Worm (Caenorhabditis elegans) whole organism, young adult: ENCODE results near the gene sqv-1.
"Not testable (repeated sequence)": the region's sequence is repeated elsewhere in the genome, so short reads cannot be mapped to it uniquely, and the experiment has no call there.

Experiments used
- C06A6.2 ChIP-seq: fragments of 200-800 bp; sonication (Bioruptor generic); conservative IDR thresholded peaks from 2 replicates; pipeline ENCODE4 v1.3.6; 2022; ENCODE audit warnings: missing genetic modification characterization, missing compliant biosample characterization
- D2030.7 ChIP-seq: fragments of 200-800 bp; sonication (Bioruptor generic); IDR thresholded peaks from 2 replicates; pipeline ENCODE4 v1.3.6; 2022; ENCODE audit warnings: missing genetic modification reagents, missing genetic modification characterization, missing compliant biosample characterization
- F39B2.1 ChIP-seq: fragments of 200-800 bp; sonication (Bioruptor generic); IDR thresholded peaks from 2 replicates; pipeline ENCODE4 v1.3.6; 2022; ENCODE audit warnings: missing genetic modification reagents, missing genetic modification characterization, missing compliant biosample characterization
- F49E8.2 ChIP-seq: sonication (generic microtip); optimal IDR thresholded peaks from 3 replicates; lab custom pipeline; 2017; ENCODE audit warnings: missing genetic modification characterization, mild to moderate bottlenecking, missing compliant biosample characterization, antibody characterized with exemption, moderate library complexity; ENCODE audit not compliant: insufficient read depth
- F55B11.4 ChIP-seq: sonication (generic microtip); optimal IDR thresholded peaks from 2 replicates; lab custom pipeline; 2016; ENCODE audit warnings: missing compliant biosample characterization, missing genetic modification characterization, borderline replicate concordance; ENCODE audit not compliant: insufficient read depth
- K11D2.4 ChIP-seq: fragments of 200-800 bp; sonication (Bioruptor generic); IDR thresholded peaks from 2 replicates; pipeline ENCODE4 v1.3.6; 2022; ENCODE audit warnings: missing genetic modification reagents, missing genetic modification characterization, missing compliant biosample characterization
- T07F8.4 ChIP-seq: sonication (generic microtip); optimal IDR thresholded peaks from 2 replicates; lab custom pipeline; 2016; ENCODE audit warnings: mild to moderate bottlenecking, missing genetic modification characterization, moderate library complexity, missing compliant biosample characterization
- Y53F4B.3 ChIP-seq: fragments of 200-800 bp; sonication (Bioruptor generic); IDR thresholded peaks from 2 replicates; pipeline ENCODE4 v1.3.6; 2022; ENCODE audit warnings: missing genetic modification reagents, missing genetic modification characterization, missing compliant biosample characterization
- Y79H2A.3 ChIP-seq: fragments of 200-800 bp; sonication (Bioruptor generic); conservative IDR thresholded peaks from 2 replicates; pipeline ENCODE4 v1.3.6; 2022; ENCODE audit warnings: missing genetic modification reagents, missing genetic modification characterization, missing compliant biosample characterization
- aptf-2 ChIP-seq: fragments of 200-800 bp; sonication (Bioruptor generic); conservative IDR thresholded peaks from 2 replicates; pipeline ENCODE4 v1.3.6; 2022; ENCODE audit warnings: missing genetic modification reagents, missing genetic modification characterization, missing compliant biosample characterization
- ceh-40 ChIP-seq: fragments of 200-800 bp; sonication (Bioruptor generic); IDR thresholded peaks from 2 replicates; pipeline ENCODE4 v1.3.6; 2022; ENCODE audit warnings: missing genetic modification characterization, missing compliant biosample characterization
- dox-1 ChIP-seq: fragments of 200-800 bp; sonication (Bioruptor generic); IDR thresholded peaks from 2 replicates; pipeline ENCODE4 v1.3.6; 2022; ENCODE audit warnings: missing genetic modification reagents, missing genetic modification characterization, missing compliant biosample characterization
- dpl-1 ChIP-seq: fragments of 150-350 bp; optimal IDR thresholded peaks from 2 replicates; lab custom pipeline; 2014; ENCODE audit warnings: missing biosample characterization, missing genetic modification reagents, missing genetic modification characterization
- egl-44 ChIP-seq: fragments of 200-800 bp; sonication (Bioruptor generic); IDR thresholded peaks from 2 replicates; pipeline ENCODE4 v1.3.6; 2022; ENCODE audit warnings: missing genetic modification reagents, missing genetic modification characterization, missing compliant biosample characterization
- ekl-4 ChIP-seq: fragments of 200-800 bp; sonication (Bioruptor generic); IDR thresholded peaks from 2 replicates; pipeline ENCODE4 v1.3.6; 2022; ENCODE audit warnings: missing genetic modification reagents, missing genetic modification characterization, missing compliant biosample characterization
- fkh-3 ChIP-seq: sonication (generic microtip); optimal IDR thresholded peaks from 2 replicates; lab custom pipeline; 2016; ENCODE audit warnings: mild to moderate bottlenecking, missing genetic modification characterization, missing compliant biosample characterization
- gei-17 ChIP-seq: fragments of 200-800 bp; sonication (Bioruptor generic); optimal IDR thresholded peaks from 2 replicates; lab custom pipeline; 2018; ENCODE audit warnings: mild to moderate bottlenecking, missing genetic modification characterization, missing compliant biosample characterization
- him-1 ChIP-seq: sonication (generic microtip); optimal IDR thresholded peaks from 2 replicates; lab custom pipeline; 2016; ENCODE audit warnings: missing genotype, missing genetic modification reagents, missing genetic modification characterization, missing compliant biosample characterization
- hmg-20 ChIP-seq: fragments of 200-800 bp; sonication (Bioruptor generic); IDR thresholded peaks from 2 replicates; pipeline ENCODE4 v1.3.6; 2022; ENCODE audit warnings: missing genetic modification reagents, missing genetic modification characterization, missing compliant biosample characterization
- hrde-1 ChIP-seq: sonication (generic microtip); optimal IDR thresholded peaks from 2 replicates; lab custom pipeline; 2016; ENCODE audit warnings: missing genetic modification characterization, mild to moderate bottlenecking, missing compliant biosample characterization, moderate library complexity, missing genotype, missing genetic modification reagents, borderline replicate concordance
- lin-54 ChIP-seq: fragments of 200-800 bp; sonication (Bioruptor generic); optimal IDR thresholded peaks from 2 replicates; lab custom pipeline; 2018; ENCODE audit warnings: mild to moderate bottlenecking, missing genetic modification characterization, missing compliant biosample characterization
- mel-28 ChIP-seq: sonication (generic microtip); optimal IDR thresholded peaks from 2 replicates; lab custom pipeline; 2016; ENCODE audit warnings: borderline replicate concordance, mild to moderate bottlenecking, missing genetic modification characterization, missing compliant biosample characterization
- nfya-2 ChIP-seq: fragments of 200-800 bp; sonication (Bioruptor generic); IDR thresholded peaks from 2 replicates; pipeline ENCODE4 v1.3.6; 2022; ENCODE audit warnings: missing genetic modification reagents, missing genetic modification characterization, missing compliant biosample characterization
- nhr-90 ChIP-seq: sonication (generic microtip); optimal IDR thresholded peaks from 2 replicates; lab custom pipeline; 2016; ENCODE audit warnings: missing genotype, mild to moderate bottlenecking, missing genetic modification characterization, missing compliant biosample characterization
- pbrm-1 ChIP-seq: fragments of 200-800 bp; sonication (Bioruptor generic); IDR thresholded peaks from 2 replicates; pipeline ENCODE4 v1.3.6; 2022; ENCODE audit warnings: missing genetic modification reagents, missing genetic modification characterization, missing compliant biosample characterization
- pha-4 ChIP-seq: fragments of 150-350 bp; sonication (generic microtip); optimal IDR thresholded peaks from 2 replicates; lab custom pipeline; 2014; ENCODE audit warnings: missing biosample characterization, missing genetic modification reagents, missing genetic modification characterization
- rec-8 ChIP-seq, 2 experiments: sonication (generic microtip); optimal IDR thresholded peaks; 2 replicates each; lab custom pipeline; 2016; ENCODE audit warnings: mild to moderate bottlenecking in 2 of 2, missing genetic modification characterization in 2 of 2, missing genetic modification reagents in 2 of 2, missing genotype in 2 of 2, missing biosample characterization in 1 of 2, missing compliant biosample characterization in 1 of 2, moderate library complexity in 1 of 2
- snpc-4 ChIP-seq, 5 experiments: fragments of 150-350 bp in 1 of 5; sonication (generic microtip) in 4 of 5; optimal IDR thresholded peaks; 2 replicates each; lab custom pipeline; 2014 to 2018; ENCODE audit warnings: missing genetic modification characterization in 5 of 5, missing biosample characterization in 3 of 5, antibody characterized with exemption in 2 of 5, mild to moderate bottlenecking in 2 of 5, missing compliant biosample characterization in 2 of 5, missing genotype in 2 of 5, moderate library complexity in 2 of 5, missing genetic modification reagents in 1 of 5
- tbx-9 ChIP-seq: sonication (generic microtip); optimal IDR thresholded peaks from 2 replicates; lab custom pipeline; 2016; ENCODE audit warnings: borderline replicate concordance, missing genetic modification characterization, inconsistent platforms, missing compliant biosample characterization
- xnd-1 ChIP-seq: sonication (generic microtip); optimal IDR thresholded peaks from 2 replicates; lab custom pipeline; 2016; ENCODE audit warnings: missing genotype, missing genetic modification reagents, missing genetic modification characterization, missing compliant biosample characterization

The sqv-1 gene

ce11 chrIV:8342385-8342784 is 18.5 kb upstream of the sqv-1 start, which contains the start of gene lgc-5:
Gene lgc-5 (plus strand): TSS chrIV:8342685.
- no peak for TF ChIP-seq egl-44 (GFP tag; lab: Robert Waterston, UW)
- no peak for TF ChIP-seq pha-4
- no peak for TF ChIP-seq pbrm-1
- no peak for TF ChIP-seq rec-8 (tag; optimal IDR thresholded peaks at IDR 0.05; lab: Kevin White, UChicago)
- no peak for TF ChIP-seq ceh-40 (GFP tag; lab: Robert Waterston, UW)
- no peak for TF ChIP-seq Y53F4B.3 (GFP tag; lab: Robert Waterston, UW)
- no peak for TF ChIP-seq K11D2.4 (GFP tag; lab: Robert Waterston, UW)
- no peak for TF ChIP-seq dpl-1 (GFP tag; lab: Kevin White, UChicago)
- no peak for TF ChIP-seq snpc-4 (GFP tag; optimal IDR thresholded peaks at IDR 0.05; lab: Kevin White, UChicago)
- TF ChIP-seq snpc-4 (tag; optimal IDR thresholded peaks at IDR 0.05; lab: Kevin White, UChicago): no peak
- TF ChIP-seq, all 124 proteins: peak for 0

ce11 chrIV:8345518-8345917 is 15.4 kb upstream of the sqv-1 start, which contains the start of gene F17E9.5:
Gene F17E9.5 (plus strand): TSS chrIV:8345818.
- TF ChIP-seq hrde-1 (tag; lab: Kevin White, UChicago): no peak

- TF ChIP-seq tbx-9 (tag; lab: Kevin White, UChicago): no peak
- TF ChIP-seq aptf-2 (GFP tag; lab: Robert Waterston, UW): no peak
- TF ChIP-seq mel-28 (tag; lab: Kevin White, UChicago): no peak
- no peak for TF ChIP-seq hmg-20 (GFP tag; lab: Robert Waterston, UW)
- TF ChIP-seq him-1 (tag; lab: Kevin White, UChicago): no peak
- TF ChIP-seq dox-1 (GFP tag; lab: Robert Waterston, UW): no peak
- no peak for TF ChIP-seq Y79H2A.3 (GFP tag; lab: Robert Waterston, UW)
- TF ChIP-seq nfya-2 (GFP tag; lab: Robert Waterston, UW): no peak
- TF ChIP-seq ekl-4 (GFP tag; lab: Robert Waterston, UW): no peak
- no peak for TF ChIP-seq T07F8.4 (tag; lab: Kevin White, UChicago)
- no peak for TF ChIP-seq xnd-1
- TF ChIP-seq D2030.7 (GFP tag; lab: Robert Waterston, UW): no peak
These were observed 13.9 kb upstream of the sqv-1 start, which contains the start of the genes F17E9.18 and F17E9.15 for ce11 chrIV:8347051-8347450. Gene F17E9.18 (minus strand): TSS chrIV:8347151. Gene F17E9.15 (plus strand): TSS chrIV:8347418.

DNA sequence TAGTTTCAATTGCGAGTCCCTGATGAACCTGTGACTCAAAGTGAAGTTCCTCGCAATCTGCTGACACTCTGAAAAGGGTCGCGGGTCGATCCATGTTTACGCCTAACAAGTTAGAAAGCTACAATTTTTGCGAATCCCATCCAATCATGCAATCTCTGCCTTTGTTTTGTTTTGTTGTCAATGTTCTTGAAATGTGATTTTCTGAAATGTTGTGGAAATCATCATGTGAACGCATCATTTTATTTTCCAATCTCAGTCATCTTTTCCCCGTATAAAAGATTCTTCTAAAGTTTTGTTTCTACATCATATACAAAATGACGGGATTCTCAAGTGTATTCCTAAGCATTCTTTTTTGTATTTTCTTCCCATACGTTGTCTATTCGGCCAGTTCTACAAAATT is 12.8 kb upstream of the sqv-1 start, which contains the start of gene F17E9.4:
Gene F17E9.4, plus strand, starts transcription at position 301 of the 400 bp plus-strand sequence.
- TF ChIP-seq lin-54 (GFP tag; lab: Kevin White, UChicago): no peak
- TF ChIP-seq Y53F4B.3 (GFP tag; lab: Robert Waterston, UW): no peak
- no peak for TF ChIP-seq C06A6.2 (GFP tag; lab: Robert Waterston, UW)
- no peak for TF ChIP-seq F39B2.1 (GFP tag; lab: Robert Waterston, UW)
- TF ChIP-seq nhr-90 (tag; lab: Kevin White, UChicago): no peak
- no peak for TF ChIP-seq T07F8.4 (tag; lab: Kevin White, UChicago)
- TF ChIP-seq dpl-1 (GFP tag; lab: Kevin White, UChicago): no peak
- no peak for TF ChIP-seq F55B11.4
- no peak for TF ChIP-seq fkh-3 (tag; lab: Kevin White, UChicago)
- no peak for TF ChIP-seq F49E8.2
- TF ChIP-seq, all 124 proteins: peak for 0

DNA sequence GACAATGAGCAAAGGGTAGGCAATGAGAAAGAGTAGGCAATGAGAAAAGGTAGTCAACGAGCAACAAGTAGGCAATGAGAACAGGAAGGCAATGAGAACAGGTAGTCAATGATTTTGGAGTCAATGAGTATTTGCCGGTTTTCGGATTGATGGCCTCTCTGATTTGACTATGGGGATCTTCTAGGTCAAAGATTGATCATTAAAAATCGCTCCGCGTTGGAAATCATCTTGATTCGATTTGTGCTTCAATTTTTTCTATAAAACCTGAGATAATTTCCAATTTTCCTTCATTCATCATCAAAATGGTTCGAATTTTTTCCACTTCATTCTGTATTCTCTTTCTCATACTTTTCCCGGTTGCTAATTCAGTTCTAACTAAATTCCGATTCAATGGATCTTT is 8.9 kb upstream of the sqv-1 start, which contains the start of gene F17E9.16:
Gene F17E9.16, plus strand, starts transcription at position 301 of the 400 bp plus-strand sequence.
- not testable (repeated sequence) for TF ChIP-seq C06A6.2 (GFP tag; lab: Robert Waterston, UW); F49E8.2; gei-17 (GFP tag; lab: Kevin White, UChicago)
